Worm (Caenorhabditis elegans): Measurements from ENCODE around the gene F08F1.3.
A peak's percentile ranks its signal among the peaks of the same experiment; 100 is the strongest.

Gene F08F1.3

DNA sequence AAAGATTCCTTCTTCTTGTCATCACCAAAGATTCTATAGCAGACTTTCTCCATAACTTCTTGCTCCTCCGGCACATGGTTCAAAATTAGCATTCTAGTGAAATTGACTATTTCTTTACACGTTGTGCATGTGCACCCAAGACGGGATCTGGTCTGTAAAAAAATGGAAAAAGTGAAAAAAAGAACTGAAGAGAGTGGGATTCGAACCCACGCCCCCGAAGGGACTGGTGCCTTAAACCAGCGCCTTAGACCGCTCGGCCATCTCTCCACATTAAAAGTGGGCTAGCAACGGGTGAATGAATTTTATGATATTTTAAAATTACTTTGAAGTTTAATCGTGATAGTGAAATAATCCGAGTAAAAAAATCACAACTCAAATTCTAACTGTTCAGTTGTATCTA is 10.9 kb upstream of the F08F1.3 start:
- TF ChIP-seq K12H6.12 (tag; optimal IDR thresholded peaks at IDR 0.05) (no peak), pbrm-1 (GFP tag; IDR thresholded peaks at IDR 0.05) (peak; percentile 67; the same call in 1 of the 2 replicates), hmg-20 (GFP tag; IDR thresholded peaks at IDR 0.05) (no peak), dpl-1 (GFP tag; optimal IDR thresholded peaks at IDR 0.05) (no peak), sptf-2 (GFP tag; optimal IDR thresholded peaks at IDR 0.05) (no peak), ceh-91 (GFP tag; IDR thresholded peaks at IDR 0.05) (no peak), rec-8 (tag; optimal IDR thresholded peaks at IDR 0.05) (no peak), unc-130 (GFP tag; optimal IDR thresholded peaks at IDR 0.05) (no peak), ztf-25 (GFP tag; IDR thresholded peaks at IDR 0.05) (no peak), F57A8.1 (GFP tag; optimal IDR thresholded peaks at IDR 0.05) (no peak), attf-5 (GFP tag; optimal IDR thresholded peaks at IDR 0.05) (no peak), F52B5.7 (tag; optimal IDR thresholded peaks at IDR 0.05) (no peak), mcd-1 (GFP tag; IDR thresholded peaks at IDR 0.05) (no peak), madf-10 (tag; optimal IDR thresholded peaks at IDR 0.05) (no peak), madf-6 (GFP tag; IDR thresholded peaks at IDR 0.05) (no peak), nhr-90 (tag; optimal IDR thresholded peaks at IDR 0.05) (peak; percentile 37), him-1 (tag; optimal IDR thresholded peaks at IDR 0.05) (peak; percentile 28), dox-1 (GFP tag; IDR thresholded peaks at IDR 0.05) (no peak), lin-54 (GFP tag; optimal IDR thresholded peaks at IDR 0.05) (no peak), nfya-2 (GFP tag; IDR thresholded peaks at IDR 0.05) (no peak), hrde-1 (tag; optimal IDR thresholded peaks at IDR 0.05; ENCODE audit: borderline replicate concordance) (no peak), snpc-1.3 (tag; optimal IDR thresholded peaks at IDR 0.05; ENCODE audit: insufficient read depth) (peak; percentile 17), xnd-1 (tag; optimal IDR thresholded peaks at IDR 0.05) (no peak), nfya-1 (tag; optimal IDR thresholded peaks at IDR 0.05; ENCODE audit: borderline replicate concordance, insufficient read depth) (no peak), ceh-79 (tag; optimal IDR thresholded peaks at IDR 0.05) (no peak), snpc-4 (GFP tag; optimal IDR thresholded peaks at IDR 0.05) (no peak), snpc-4 (tag; optimal IDR thresholded peaks at IDR 0.05) (peak in 1 of 4 experiments; percentile 38), hmg-1.2 (GFP tag; IDR thresholded peaks at IDR 0.05) (peak; percentile 33; the same call in 1 of the 2 replicates), snpc-1.1 (tag; optimal IDR thresholded peaks at IDR 0.05; ENCODE audit: insufficient read depth) (no peak), madf-3 (GFP tag; IDR thresholded peaks at IDR 0.05) (no peak), Y53F4B.3 (GFP tag; IDR thresholded peaks at IDR 0.05) (no peak), egl-44 (GFP tag; IDR thresholded peaks at IDR 0.05) (no peak), F23B12.7 (tag; optimal IDR thresholded peaks at IDR 0.05; ENCODE audit: insufficient read depth) (no peak), nhr-27 (tag; optimal IDR thresholded peaks at IDR 0.05) (no peak), hlh-12 (tag; optimal IDR thresholded peaks at IDR 0.05) (no peak), attf-3 (GFP tag; conservative IDR thresholded peaks at IDR 0.05) (no peak), lsy-27 (tag; optimal IDR thresholded peaks at IDR 0.05; ENCODE audit: borderline replicate concordance, insufficient read depth) (no peak), lin-40 (tag; optimal IDR thresholded peaks at IDR 0.05) (no peak), Y53G8AR.9 (GFP tag; conservative IDR thresholded peaks at IDR 0.05) (0 out of 2 replicates have a peak, but pooled peaks have one; percentile 38), B0035.1 (tag; optimal IDR thresholded peaks at IDR 0.05) (no peak), rpc-1 (optimal IDR thresholded peaks at IDR 0.05) (peak; percentile 66), rpc-1 (tag; optimal IDR thresholded peaks at IDR 0.05) (peak; percentile 82), B0261.1 (tag; optimal IDR thresholded peaks at IDR 0.05) (peak; percentile 65), nhr-80 (tag; optimal IDR thresholded peaks at IDR 0.05) (no peak), sea-2 (GFP tag; IDR thresholded peaks at IDR 0.05) (no peak), lin-26 (GFP tag; IDR thresholded peaks at IDR 0.05) (peak; percentile 77), Y56A3A.18 (GFP tag; IDR thresholded peaks at IDR 0.05) (0 out of 2 replicates have a peak, but pooled peaks have one; percentile 35), ceh-40 (GFP tag; IDR thresholded peaks at IDR 0.05) (no peak)
